Worm (Caenorhabditis elegans) whole organism, L4 larva: Measurements from ENCODE around the gene srx-104.

ENCODE experiments used
- ZK546.5 ChIP-seq, 2 experiments: sonication (generic microtip); optimal IDR thresholded peaks; 2 replicates each; lab custom pipeline; 2017; ENCODE audit warnings: missing biosample characterization in 2 of 2, missing genetic modification characterization in 2 of 2
- ama-1 ChIP-seq: fragments of 150-350 bp; optimal IDR thresholded peaks from 2 replicates; lab custom pipeline; 2014; ENCODE audit warnings: inconsistent platforms, mixed read lengths
- ces-1 ChIP-seq: fragments of 150-350 bp; sonication (generic microtip); optimal IDR thresholded peaks from 4 replicates; lab custom pipeline; 2014; ENCODE audit warnings: missing biosample characterization, missing genetic modification reagents, missing genetic modification characterization
- dmd-6 ChIP-seq: fragments of 200-800 bp; sonication (Bioruptor generic); IDR thresholded peaks from 2 replicates; pipeline ENCODE4 v1.3.6; 2022; ENCODE audit warnings: missing genetic modification reagents, missing genetic modification characterization, missing compliant biosample characterization
- nhr-76 ChIP-seq: fragments of 150-350 bp; optimal IDR thresholded peaks from 2 replicates; lab custom pipeline; 2014; ENCODE audit warnings: missing biosample characterization, missing genetic modification characterization
- php-3 ChIP-seq: fragments of 200-800 bp; sonication (Bioruptor generic); IDR thresholded peaks from 2 replicates; pipeline ENCODE4 v1.3.6; 2022; ENCODE audit warnings: missing genetic modification reagents, missing genetic modification characterization, missing compliant biosample characterization
- snpc-4 ChIP-seq: fragments of 150-350 bp; optimal IDR thresholded peaks from 2 replicates; lab custom pipeline; 2014; ENCODE audit warnings: missing biosample characterization, missing genetic modification characterization
- unc-39 ChIP-seq: sonication (generic microtip); optimal IDR thresholded peaks from 2 replicates; lab custom pipeline; 2017; ENCODE audit warnings: missing biosample characterization, missing genetic modification characterization
- ztf-11 ChIP-seq: fragments of 150-350 bp; optimal IDR thresholded peaks from 2 replicates; lab custom pipeline; 2014; ENCODE audit warnings: missing biosample characterization, missing genetic modification characterization

DNA sequence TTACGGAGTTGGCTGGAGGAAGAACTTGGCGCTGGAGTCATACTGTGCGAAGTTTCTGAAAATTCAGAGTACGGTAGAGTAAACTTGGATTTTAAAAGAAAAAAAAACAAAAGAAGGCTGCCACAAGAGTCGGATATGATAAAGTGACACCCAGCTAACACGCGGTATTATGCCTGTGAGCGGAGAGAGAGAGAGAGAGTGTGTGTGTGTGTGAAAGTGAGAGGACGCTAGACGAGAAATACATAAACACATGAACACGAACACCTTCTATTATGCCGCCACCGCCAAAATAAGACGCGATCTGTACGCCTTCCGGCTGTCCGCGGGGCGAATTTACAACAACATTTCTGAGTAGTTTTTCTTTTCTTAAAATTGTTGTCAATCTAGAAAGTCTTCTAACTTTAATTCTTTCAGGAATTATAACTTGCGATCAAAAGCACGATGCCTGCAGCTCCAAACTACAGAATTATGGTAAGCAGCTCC, 37.4 kb upstream of the srx-104 start, which contains the start of gene F12E12.6:
- TF ChIP-seq ama-1 (no peak), php-3 (GFP tag; lab: Robert Waterston, UW) (no peak), ZK546.5 (tag; optimal IDR thresholded peaks at IDR 0.05; lab: Kevin White, UChicago) (no peak), nhr-76 (tag; lab: Kevin White, UChicago) (no peak), unc-39 (tag; lab: Kevin White, UChicago) (no peak), dmd-6 (GFP tag; lab: Robert Waterston, UW) (no peak), ztf-11 (tag; lab: Kevin White, UChicago) (no peak), ces-1 (no peak), snpc-4 (tag; lab: Kevin White, UChicago) (no peak)
